Fruit fly (Drosophila melanogaster) Kc167 (cell line): Measurements from ENCODE around the gene CG1136.

Source experiments
- Myc ChIP-seq: fragments of >200 bp; optimal IDR thresholded peaks from 2 replicates; lab custom pipeline; 2017; ENCODE audit warnings: missing external identifiers
- Sin3A ChIP-seq: fragments of >200 bp; optimal IDR thresholded peaks from 2 replicates; lab custom pipeline; 2018; ENCODE audit warnings: missing external identifiers
- insv ChIP-seq: fragments of >200 bp; optimal IDR thresholded peaks from 3 replicates; lab custom pipeline; 2018; ENCODE audit warnings: missing external identifiers
- psq ChIP-seq: fragments of >200 bp; optimal IDR thresholded peaks from 2 replicates; lab custom pipeline; 2017; ENCODE audit warnings: missing external identifiers
- ttk ChIP-seq: sonication (Bioruptor generic); optimal IDR thresholded peaks from 2 replicates; lab custom pipeline; 2017; ENCODE audit warnings: missing external identifiers

dm6 chr3L:4001500-4001899 lies 44.9 kb upstream of the CG1136 start:
- TF ChIP-seq Sin3A (lab: Kevin White, UChicago) (no peak), ttk (no peak), Myc (lab: Kevin White, UChicago) (no peak), insv (no peak), psq (lab: Kevin White, UChicago) (no peak)
